Worm (Caenorhabditis elegans) whole organism, dauer: ENCODE data around the gene Y42H9AR.1.
"Not testable (repeated sequence)": the region's sequence is repeated elsewhere in the genome, so short reads cannot be mapped to it uniquely, and the experiment has no call there.

Source experiments
- unc-62 ChIP-seq: sonication (generic microtip); optimal IDR thresholded peaks from 2 replicates; lab custom pipeline; 2017; ENCODE audit warnings: missing biosample characterization, missing genetic modification reagents, missing genetic modification characterization

Gene Y42H9AR.1

ce11 chrIV:8107502-8107901, 5.7 kb upstream of the Y42H9AR.1 start, which contains the start of gene rabs-5:
Gene rabs-5, minus strand, starts transcription at chrIV:8107602.
- no peak for TF ChIP-seq unc-62 (GFP tag; lab: Kevin White, UChicago)

DNA sequence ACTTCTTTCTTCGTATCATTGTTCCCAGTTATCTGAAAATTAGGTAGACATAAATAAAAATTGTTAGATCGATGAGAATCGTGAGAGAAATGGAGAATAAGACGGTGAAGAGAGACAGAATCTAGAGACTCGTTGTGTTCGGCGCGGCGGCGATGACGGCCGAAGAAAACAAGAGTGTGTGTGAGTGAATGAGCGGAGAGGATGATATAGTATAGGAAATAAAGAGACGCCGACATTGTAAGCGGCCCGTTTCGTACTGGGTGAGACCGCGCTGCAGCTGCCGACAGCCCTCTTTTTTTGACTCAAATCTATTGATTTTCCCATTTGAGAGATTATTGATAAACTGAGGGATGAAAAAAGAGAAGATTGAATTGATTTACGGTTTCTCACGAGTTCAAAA, 1.0 kb upstream of the Y42H9AR.1 start, which contains the start of gene Y42H9AR.4:
Gene Y42H9AR.4 (minus strand): TSS at position 32 of the 400 bp plus-strand sequence.
- no peak for TF ChIP-seq unc-62 (GFP tag; lab: Kevin White, UChicago)

- TF ChIP-seq unc-62 (GFP tag; lab: Kevin White, UChicago): no peak
These were observed 547 bp upstream of the Y42H9AR.1 start for ce11 chrIV:8112646-8113045.

- TF ChIP-seq unc-62 (GFP tag; lab: Kevin White, UChicago): no peak
These were observed 1.3 kb downstream of the Y42H9AR.1 start for ce11 chrIV:8114535-8114934.

ce11 chrIV:8115462-8115861, 2.3 kb downstream of the Y42H9AR.1 start, which contains the start of gene irld-8:
Gene irld-8, plus strand, starts transcription at chrIV:8115762.
- TF ChIP-seq unc-62 (GFP tag; lab: Kevin White, UChicago): no peak

DNA sequence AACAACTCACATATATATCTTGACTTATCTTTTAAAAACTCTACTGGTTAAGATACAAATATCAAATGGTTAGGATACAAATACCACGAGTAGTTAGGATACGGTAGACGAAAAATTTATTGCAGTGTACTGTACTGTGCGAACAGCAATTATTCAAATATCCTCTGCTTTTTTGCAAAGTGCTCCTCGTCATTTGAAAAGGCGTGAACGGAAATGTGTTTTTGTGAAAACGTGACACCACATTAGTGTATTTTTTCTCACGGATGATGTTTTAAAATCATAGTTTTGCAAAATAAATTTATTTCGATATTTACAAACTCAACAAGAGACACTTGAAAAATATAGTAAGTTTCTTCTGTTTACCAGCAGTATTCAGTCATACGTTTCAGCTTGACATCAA, 5.6 kb downstream of the Y42H9AR.1 start, which contains the start of gene F42G8.8:
Gene F42G8.8 (plus strand): TSS at position 301 of the 400 bp plus-strand sequence.
- TF ChIP-seq unc-62 (GFP tag; lab: Kevin White, UChicago): no peak

ce11 chrIV:8122349-8122748, 9.2 kb downstream of the Y42H9AR.1 start, which contains the start of gene erp-44.3:
Gene erp-44.3, plus strand, starts transcription at chrIV:8122649.
- TF ChIP-seq unc-62 (GFP tag; lab: Kevin White, UChicago): not testable (repeated sequence)

DNA sequence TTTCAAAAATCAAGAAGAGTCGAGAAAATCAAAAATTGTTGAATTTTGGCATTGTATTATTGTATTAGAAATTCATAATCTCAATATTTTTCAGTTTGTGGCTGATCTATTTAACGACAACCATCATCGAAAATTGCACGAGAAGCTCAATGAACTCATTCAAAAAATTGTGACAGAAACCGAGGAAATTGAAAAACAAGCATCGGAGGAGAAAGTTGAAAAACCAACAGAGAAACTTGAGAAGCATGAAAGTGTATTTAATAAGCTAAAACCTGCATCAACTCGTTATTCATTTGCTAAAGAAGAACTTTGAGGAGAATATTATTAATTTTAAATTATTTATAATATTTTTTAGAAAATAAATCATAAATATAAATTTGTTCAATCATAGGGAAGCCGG, 13.7 kb downstream of the Y42H9AR.1 start, which contains the start of gene ceph-41:
Gene ceph-41 (plus strand): TSS at position 301 of the 400 bp plus-strand sequence.
- TF ChIP-seq unc-62 (GFP tag; lab: Kevin White, UChicago): no peak

DNA sequence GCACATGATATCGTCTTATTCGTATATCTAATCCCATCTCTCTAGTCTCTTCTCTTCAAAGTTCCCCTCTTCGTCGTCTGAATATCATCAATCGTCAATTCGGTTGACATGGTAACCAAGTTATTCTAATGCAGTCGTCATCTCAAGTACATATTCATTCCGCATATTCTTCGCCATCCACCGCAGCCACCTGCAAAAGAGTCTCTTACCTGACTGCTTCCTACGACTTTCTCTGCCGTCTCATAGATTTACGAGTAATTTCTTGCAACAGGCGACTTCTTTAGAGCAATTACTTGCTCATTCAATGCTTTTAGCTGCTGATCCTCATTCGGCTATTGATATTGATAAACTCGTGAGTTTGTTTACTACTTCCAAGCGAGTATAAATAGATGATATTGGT, 14.2 kb downstream of the Y42H9AR.1 start:
- TF ChIP-seq unc-62 (GFP tag; lab: Kevin White, UChicago): no peak

DNA sequence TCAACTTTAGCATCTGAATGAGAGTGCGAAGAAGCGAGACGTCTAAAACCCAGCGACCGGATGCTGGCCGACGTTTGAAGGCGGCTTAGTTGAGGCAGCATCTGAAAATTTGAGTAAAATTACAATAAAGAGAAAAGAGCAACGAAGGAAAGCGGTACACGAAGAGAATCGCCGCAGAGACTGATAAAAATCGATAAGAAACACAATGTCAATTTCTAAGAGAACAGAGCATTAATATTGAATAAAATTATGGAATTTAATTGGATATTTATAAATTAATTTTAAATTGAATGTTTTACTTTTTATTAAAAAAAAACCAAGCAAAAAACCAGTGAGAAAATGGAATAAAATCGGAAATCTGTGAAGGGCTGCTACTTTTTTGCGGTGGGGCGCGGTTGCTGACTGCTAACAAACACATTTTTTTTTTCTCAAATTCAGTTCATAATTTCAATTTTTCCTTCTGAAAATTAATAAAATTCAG, 17.0 kb downstream of the Y42H9AR.1 start, which contains the start of the genes ndub-11 and moc-3:
Gene ndub-11 (minus strand): TSS at position 101 of the 481 bp plus-strand sequence.
Gene moc-3 (plus strand): TSS at position 431 of the 481 bp plus-strand sequence.
- no peak for TF ChIP-seq unc-62 (GFP tag; lab: Kevin White, UChicago)

DNA sequence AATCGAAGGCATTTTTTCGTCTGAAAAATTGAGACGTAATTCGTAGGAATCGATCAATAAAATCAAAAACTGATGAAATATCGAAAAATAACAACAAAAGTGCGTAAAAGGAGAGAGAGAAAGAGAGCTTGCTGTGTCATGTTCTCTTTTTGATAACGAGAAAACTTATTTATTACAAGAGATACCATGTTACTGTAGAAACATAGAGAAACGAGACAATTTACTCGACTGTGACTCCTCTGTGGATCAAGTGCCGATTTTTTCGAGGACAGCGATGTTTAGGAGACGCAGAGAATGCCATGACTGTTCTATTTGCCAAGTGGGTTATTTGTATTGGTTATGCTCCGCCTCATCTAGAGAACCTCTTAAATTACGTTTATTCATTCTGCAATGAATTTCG, 20.3 kb downstream of the Y42H9AR.1 start, which contains the start of gene sph-1:
Gene sph-1 (minus strand): TSS at position 23 of the 400 bp plus-strand sequence.
- TF ChIP-seq unc-62 (GFP tag; lab: Kevin White, UChicago): no peak

DNA sequence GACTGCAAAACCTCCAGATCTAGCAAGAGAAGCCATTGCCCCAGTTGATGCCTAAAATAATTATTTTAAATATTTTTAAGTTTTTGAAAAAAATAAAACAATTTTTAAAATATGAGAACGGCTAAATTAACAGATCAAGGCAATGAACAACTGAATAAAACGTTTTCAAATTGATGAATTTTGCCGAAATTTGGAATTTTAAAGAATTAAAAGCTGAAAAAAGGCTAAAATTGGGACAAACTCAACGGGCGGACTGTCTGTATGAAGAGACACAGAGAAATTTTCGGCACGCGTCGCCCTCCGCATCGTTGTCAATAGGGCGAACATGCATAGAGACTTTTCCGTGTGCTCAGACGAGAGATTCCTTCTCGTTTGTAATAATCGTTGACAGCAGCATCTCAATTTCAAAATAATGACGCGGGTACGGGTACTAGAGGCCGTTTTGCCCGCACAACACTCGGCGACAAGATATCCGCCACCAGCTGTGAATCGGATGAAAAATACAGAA, 22.9 kb downstream of the Y42H9AR.1 start, which contains the start of the genes isp-1 and islo-1:
Gene isp-1 (minus strand): TSS at position 51 of the 508 bp plus-strand sequence.
Gene islo-1 (plus strand): TSS at position 385 of the 508 bp plus-strand sequence.
- no peak for TF ChIP-seq unc-62 (GFP tag; lab: Kevin White, UChicago)

DNA sequence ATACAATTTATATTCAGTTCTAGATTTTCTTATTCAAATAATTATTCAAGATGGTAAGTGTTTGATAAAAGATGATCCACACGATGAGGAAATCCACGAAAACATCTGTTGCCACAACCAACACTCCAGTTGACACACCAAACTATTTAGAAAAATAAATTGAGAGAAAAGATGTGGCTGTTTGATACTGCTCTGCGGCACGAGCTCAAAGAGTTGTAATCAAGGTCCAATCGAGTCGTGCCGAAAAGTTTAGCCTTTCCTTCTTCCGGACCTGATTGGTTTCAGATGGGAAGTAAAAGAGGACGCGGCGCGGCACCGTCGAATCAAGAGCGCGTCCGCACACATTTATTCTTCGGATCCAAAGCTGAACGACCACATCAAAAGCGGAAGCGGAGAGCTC, 23.4 kb downstream of the Y42H9AR.1 start:
- no peak for TF ChIP-seq unc-62 (GFP tag; lab: Kevin White, UChicago)

- no peak for TF ChIP-seq unc-62 (GFP tag; lab: Kevin White, UChicago)
These were observed 25.8 kb downstream of the Y42H9AR.1 start, which contains the start of gene pmk-3 for ce11 chrIV:8138984-8139383. Gene pmk-3, plus strand, starts transcription at chrIV:8139219.

- TF ChIP-seq unc-62 (GFP tag; lab: Kevin White, UChicago): no peak
These were observed 29.8 kb downstream of the Y42H9AR.1 start, which contains the start of gene pmk-2 for ce11 chrIV:8142735-8143550. Gene pmk-2, plus strand, starts transcription at chrIV:8143500.

- no peak for TF ChIP-seq unc-62 (GFP tag; lab: Kevin White, UChicago)
These were observed 31.1 kb downstream of the Y42H9AR.1 start for ce11 chrIV:8144341-8144740.
